Worm (Caenorhabditis elegans) whole organism, early embryonic: Measurements from ENCODE around the gene F16H6.3.

Experiments
- F13C5.2 ChIP-seq: sonication (generic microtip); optimal IDR thresholded peaks from 2 replicates; lab custom pipeline; 2017; ENCODE audit warnings: mild to moderate bottlenecking, missing genetic modification characterization, inconsistent platforms, missing compliant biosample characterization
- aly-1 ChIP-seq: sonication (generic microtip); optimal IDR thresholded peaks from 2 replicates; lab custom pipeline; 2016; ENCODE audit warnings: missing genetic modification characterization, missing compliant biosample characterization
- ama-1 ChIP-seq: fragments of 150-350 bp; optimal IDR thresholded peaks from 2 replicates; lab custom pipeline; 2014
- ceh-13 ChIP-seq: fragments of 200-800 bp; sonication (Bioruptor generic); optimal IDR thresholded peaks from 2 replicates; lab custom pipeline; 2018; ENCODE audit warnings: mild to moderate bottlenecking, missing genetic modification characterization, missing compliant biosample characterization
- ets-7 ChIP-seq: sonication (generic microtip); optimal IDR thresholded peaks from 2 replicates; lab custom pipeline; 2016; ENCODE audit warnings: missing genotype, missing genetic modification characterization, missing compliant biosample characterization
- flt-1 ChIP-seq: fragments of 200-800 bp; sonication (Bioruptor generic); IDR thresholded peaks from 2 replicates; pipeline ENCODE4 v1.3.6; 2022; ENCODE audit warnings: missing genetic modification characterization, missing compliant biosample characterization
- hmbx-1 ChIP-seq: sonication (generic microtip); optimal IDR thresholded peaks from 2 replicates; lab custom pipeline; 2016; ENCODE audit warnings: mild to moderate bottlenecking, missing genetic modification characterization, missing compliant biosample characterization
- hmg-4 ChIP-seq: fragments of 200-800 bp; sonication (Bioruptor generic); optimal IDR thresholded peaks from 2 replicates; lab custom pipeline; 2018; ENCODE audit warnings: mild to moderate bottlenecking, missing genetic modification characterization, missing compliant biosample characterization
- tbx-37 ChIP-seq: fragments of 200-800 bp; sonication (Bioruptor generic); conservative IDR thresholded peaks from 2 replicates; pipeline ENCODE4 v1.3.6; 2022; ENCODE audit warnings: missing genetic modification reagents, missing genetic modification characterization, missing compliant biosample characterization

- TF ChIP-seq flt-1 (GFP tag; lab: Robert Waterston, UW) (no peak), ama-1 (no peak), aly-1 (tag; lab: Kevin White, UChicago) (no peak), tbx-37 (GFP tag; lab: Robert Waterston, UW) (no peak), ets-7 (tag; lab: Kevin White, UChicago) (no peak), hmg-4 (GFP tag; lab: Kevin White, UChicago) (no peak), ceh-13 (no peak), F13C5.2 (tag; lab: Kevin White, UChicago) (no peak), hmbx-1 (tag; lab: Kevin White, UChicago) (no peak)
Observed at ce11 chrV:18184910-18185309, 10.2 kb upstream of the F16H6.3 start, which contains the start of gene C31G12.3.
